Fruit fly (Drosophila melanogaster) whole organism, wandering third instar larva: ENCODE results near the gene CG13056.

Experiments used
- Hnf4 ChIP-seq: fragments of 200-800 bp; sonication (Bioruptor generic); optimal IDR thresholded peaks from 2 replicates; lab custom pipeline; 2016; ENCODE audit warnings: missing biosample characterization, mild to moderate bottlenecking, missing genetic modification characterization
- Vsx2 ChIP-seq: fragments of 200-300, 225-300 bp; sonication (Bioruptor generic); optimal IDR thresholded peaks from 2 replicates; lab custom pipeline; 2018; ENCODE audit warnings: missing biosample characterization, missing genetic modification characterization; ENCODE audit not compliant: partially characterized antibody
- ey ChIP-seq: fragments of 200-800 bp; sonication (Bioruptor generic); optimal IDR thresholded peaks from 2 replicates; lab custom pipeline; 2016; ENCODE audit warnings: missing biosample characterization, missing genetic modification characterization
- sage ChIP-seq: fragments of 200-800 bp; sonication (Bioruptor generic); optimal IDR thresholded peaks from 2 replicates; lab custom pipeline; 2016; ENCODE audit warnings: missing biosample characterization, mild to moderate bottlenecking, missing genetic modification characterization

- TF ChIP-seq sage: no peak
- no peak for TF ChIP-seq Vsx2
- TF ChIP-seq Hnf4 (GFP tag; lab: Kevin White, UChicago): no peak
- TF ChIP-seq ey (GFP tag; lab: Kevin White, UChicago): no peak
Measured at dm6 chr3L:16346023-16346422, 12.9 kb downstream of the CG13056 start, which contains the start of gene CG33257.
